Worm (Caenorhabditis elegans) whole organism, L2 larva: Measurements from ENCODE around the gene blos-4.

Experiments
- C34F6.9 ChIP-seq: fragments of 150-350 bp; optimal IDR thresholded peaks from 2 replicates; lab custom pipeline; 2014; ENCODE audit warnings: missing biosample characterization, missing genetic modification characterization
- F13H6.1 ChIP-seq: sonication (generic microtip); optimal IDR thresholded peaks from 2 replicates; lab custom pipeline; 2016; ENCODE audit warnings: missing genetic modification characterization, missing compliant biosample characterization
- Y55F3AM.14 ChIP-seq: fragments of 200-800 bp; sonication (Bioruptor generic); optimal IDR thresholded peaks from 2 replicates; lab custom pipeline; 2018; ENCODE audit warnings: mild to moderate bottlenecking, missing genetic modification characterization, missing compliant biosample characterization
- ZK546.5 ChIP-seq: sonication (generic microtip); optimal IDR thresholded peaks from 2 replicates; lab custom pipeline; 2017; ENCODE audit warnings: missing biosample characterization, missing genetic modification characterization
- alr-1 ChIP-seq: fragments of 150-350 bp; optimal IDR thresholded peaks from 2 replicates; lab custom pipeline; 2014; ENCODE audit warnings: missing biosample characterization, missing genetic modification characterization
- aly-2 ChIP-seq: fragments of 150-350 bp; optimal IDR thresholded peaks from 2 replicates; lab custom pipeline; 2014; ENCODE audit warnings: missing biosample characterization, missing genetic modification characterization
- ceh-82 ChIP-seq: fragments of 150-350 bp; optimal IDR thresholded peaks from 2 replicates; lab custom pipeline; 2014; ENCODE audit warnings: missing biosample characterization, missing genetic modification characterization
- crh-2 ChIP-seq: sonication (generic microtip); optimal IDR thresholded peaks from 2 replicates; lab custom pipeline; 2017; ENCODE audit warnings: missing biosample characterization, missing genetic modification characterization
- dmd-4 ChIP-seq: sonication (generic microtip); optimal IDR thresholded peaks from 2 replicates; lab custom pipeline; 2017; ENCODE audit warnings: missing biosample characterization, missing genetic modification characterization
- egl-27 ChIP-seq: sonication (generic microtip); optimal IDR thresholded peaks from 3 replicates; lab custom pipeline; 2017; ENCODE audit warnings: missing biosample characterization, missing genetic modification reagents, missing genetic modification characterization
- elt-1 ChIP-seq: fragments of 150-350 bp; optimal IDR thresholded peaks from 2 replicates; lab custom pipeline; 2014; ENCODE audit warnings: missing biosample characterization, missing genetic modification characterization
- elt-3 ChIP-seq: sonication (generic microtip); optimal IDR thresholded peaks from 2 replicates; lab custom pipeline; 2017; ENCODE audit warnings: missing biosample characterization, missing genetic modification characterization
- fos-1 ChIP-seq: fragments of 150-350 bp; optimal IDR thresholded peaks from 2 replicates; lab custom pipeline; 2014; ENCODE audit warnings: missing biosample characterization, missing genetic modification characterization
- gmeb-1 ChIP-seq: fragments of 150-350 bp; optimal IDR thresholded peaks from 2 replicates; lab custom pipeline; 2014; ENCODE audit warnings: missing biosample characterization, missing genetic modification characterization
- lin-11 ChIP-seq: fragments of 150-350 bp; sonication (generic microtip); optimal IDR thresholded peaks from 2 replicates; lab custom pipeline; 2014; ENCODE audit warnings: missing biosample characterization, missing genetic modification characterization, inconsistent platforms, mixed read lengths
- lin-13 ChIP-seq: fragments of 150-350 bp; optimal IDR thresholded peaks from 2 replicates; lab custom pipeline; 2014; ENCODE audit warnings: missing biosample characterization, missing genetic modification reagents, missing genetic modification characterization
- lin-39 ChIP-seq: fragments of 150-350 bp; optimal IDR thresholded peaks from 2 replicates; lab custom pipeline; 2014; ENCODE audit warnings: missing biosample characterization, missing genetic modification reagents, missing genetic modification characterization
- mbf-1 ChIP-seq: sonication (generic microtip); optimal IDR thresholded peaks from 2 replicates; lab custom pipeline; 2017; ENCODE audit warnings: missing biosample characterization, missing genetic modification characterization
- mdl-1 ChIP-seq, 2 experiments: fragments of 150-350 bp in 1 of 2; sonication (generic microtip) in 1 of 2; optimal IDR thresholded peaks; 2 replicates each; lab custom pipeline; 2017; ENCODE audit warnings: missing biosample characterization in 2 of 2, missing genetic modification characterization in 2 of 2
- nhr-10 ChIP-seq: sonication (generic microtip); optimal IDR thresholded peaks from 2 replicates; lab custom pipeline; 2017; ENCODE audit warnings: missing biosample characterization, missing genetic modification characterization
- nhr-11 ChIP-seq: fragments of 150-350 bp; optimal IDR thresholded peaks from 2 replicates; lab custom pipeline; 2014; ENCODE audit warnings: missing biosample characterization, missing genetic modification characterization
- nhr-12 ChIP-seq: fragments of 150-350 bp; optimal IDR thresholded peaks from 2 replicates; lab custom pipeline; 2014; ENCODE audit warnings: missing biosample characterization, missing genetic modification characterization
- nhr-21 ChIP-seq: fragments of 150-350 bp; optimal IDR thresholded peaks from 2 replicates; lab custom pipeline; 2014; ENCODE audit warnings: missing biosample characterization, missing genetic modification characterization
- nhr-23 ChIP-seq: fragments of 150-350 bp; optimal IDR thresholded peaks from 2 replicates; lab custom pipeline; 2014; ENCODE audit warnings: missing biosample characterization, missing genetic modification reagents, missing genetic modification characterization
- nhr-237 ChIP-seq: fragments of 150-350 bp; optimal IDR thresholded peaks from 2 replicates; lab custom pipeline; 2014; ENCODE audit warnings: missing biosample characterization, missing genetic modification characterization
- nhr-25 ChIP-seq: fragments of 150-350 bp; sonication (generic microtip); optimal IDR thresholded peaks from 3 replicates; lab custom pipeline; 2014; ENCODE audit warnings: missing biosample characterization, missing genetic modification characterization
- nhr-6 ChIP-seq: fragments of 150-350 bp; optimal IDR thresholded peaks from 2 replicates; lab custom pipeline; 2014; ENCODE audit warnings: missing biosample characterization, missing genetic modification characterization
- nhr-77 ChIP-seq: fragments of 150-350 bp; optimal IDR thresholded peaks from 2 replicates; lab custom pipeline; 2014; ENCODE audit warnings: missing biosample characterization, missing genetic modification characterization
- peb-1 ChIP-seq: fragments of 150-350 bp; optimal IDR thresholded peaks from 2 replicates; lab custom pipeline; 2014; ENCODE audit warnings: missing biosample characterization, missing genetic modification characterization
- sem-4 ChIP-seq: fragments of 150-350 bp; optimal IDR thresholded peaks from 2 replicates; lab custom pipeline; 2014; ENCODE audit warnings: missing biosample characterization, missing genetic modification reagents, missing genetic modification characterization
- skn-1 ChIP-seq: sonication (generic microtip); optimal IDR thresholded peaks from 2 replicates; lab custom pipeline; 2017; ENCODE audit warnings: missing biosample characterization, missing genetic modification characterization
- sma-3 ChIP-seq: sonication (generic microtip); optimal IDR thresholded peaks from 2 replicates; lab custom pipeline; 2016; ENCODE audit warnings: missing genetic modification reagents, missing genetic modification characterization, missing compliant biosample characterization
- unc-39 ChIP-seq: fragments of 150-350 bp; optimal IDR thresholded peaks from 2 replicates; lab custom pipeline; 2014; ENCODE audit warnings: missing biosample characterization, missing genetic modification characterization
- unc-55 ChIP-seq: fragments of 150-350 bp; sonication (generic microtip); optimal IDR thresholded peaks from 3 replicates; lab custom pipeline; 2014; ENCODE audit warnings: missing biosample characterization, missing genetic modification reagents, missing genetic modification characterization
- unc-62 ChIP-seq: fragments of 150-350 bp; optimal IDR thresholded peaks from 2 replicates; lab custom pipeline; 2014; ENCODE audit warnings: missing biosample characterization, missing genetic modification reagents, missing genetic modification characterization
- zag-1 ChIP-seq: fragments of 150-350 bp; optimal IDR thresholded peaks from 2 replicates; lab custom pipeline; 2014; ENCODE audit warnings: missing biosample characterization, missing genetic modification characterization
- ztf-1 ChIP-seq: fragments of 200-800 bp; sonication (Bioruptor generic); conservative IDR thresholded peaks from 2 replicates; pipeline ENCODE4 v1.3.6; 2022; ENCODE audit warnings: missing genetic modification characterization, missing compliant biosample characterization
- ztf-11 ChIP-seq: sonication (generic microtip); optimal IDR thresholded peaks from 2 replicates; lab custom pipeline; 2017; ENCODE audit warnings: missing biosample characterization, missing genetic modification characterization
- ztf-4 ChIP-seq: fragments of 150-350 bp; optimal IDR thresholded peaks from 2 replicates; lab custom pipeline; 2014; ENCODE audit warnings: missing biosample characterization, missing genetic modification characterization

Gene blos-4

ce11 chrII:6207252-6207651, 37.8 kb upstream of the blos-4 start:
- no peak for TF ChIP-seq alr-1 (tag; lab: Kevin White, UChicago)
- TF ChIP-seq nhr-25 (tag; lab: Kevin White, UChicago): no peak
- TF ChIP-seq nhr-77: no peak
- TF ChIP-seq gmeb-1: no peak
- TF ChIP-seq ztf-11 (tag; lab: Kevin White, UChicago): no peak
- no peak for TF ChIP-seq elt-1 (tag; lab: Kevin White, UChicago)
- no peak for TF ChIP-seq ceh-82 (tag; lab: Kevin White, UChicago)
- no peak for TF ChIP-seq nhr-23 (tag; lab: Kevin White, UChicago)
- no peak for TF ChIP-seq nhr-12 (tag; lab: Kevin White, UChicago)
- no peak for TF ChIP-seq ztf-1 (GFP tag; lab: Robert Waterston, UW)
- TF ChIP-seq Y55F3AM.14 (GFP tag; lab: Kevin White, UChicago): no peak
- no peak for TF ChIP-seq F13H6.1 (tag; lab: Kevin White, UChicago)
- no peak for TF ChIP-seq nhr-6 (tag; lab: Kevin White, UChicago)
- no peak for TF ChIP-seq nhr-11 (tag; lab: Kevin White, UChicago)
- TF ChIP-seq peb-1 (tag; lab: Kevin White, UChicago): no peak
- TF ChIP-seq skn-1: no peak

DNA sequence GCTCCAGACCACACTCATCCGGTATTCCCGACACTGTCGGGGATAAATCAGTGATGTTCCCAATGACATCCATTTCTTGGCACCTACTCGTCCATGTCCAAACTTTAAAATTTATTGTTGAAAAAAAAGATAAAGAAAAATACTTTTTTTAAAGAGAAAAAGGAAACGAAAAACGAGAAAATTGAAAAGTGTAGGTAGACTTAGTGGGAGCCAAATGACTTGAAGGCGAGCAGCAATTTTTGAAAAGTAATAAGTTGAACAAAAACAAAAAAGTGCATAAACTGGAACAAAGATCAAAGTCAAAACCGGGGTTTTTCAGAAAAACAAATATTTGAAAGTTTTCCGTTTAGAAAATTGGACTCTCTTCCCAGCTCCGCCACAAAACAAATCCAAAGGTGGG, 36.9 kb upstream of the blos-4 start, which contains the start of gene daf-37:
TSS of gene daf-37 (minus strand) at position 101 of the 400 bp plus-strand sequence.
- TF ChIP-seq nhr-237: no peak
- no peak for TF ChIP-seq lin-39
- no peak for TF ChIP-seq lin-13 (GFP tag; lab: Kevin White, UChicago)
- TF ChIP-seq elt-1 (tag; lab: Kevin White, UChicago): no peak
- TF ChIP-seq C34F6.9: no peak
- TF ChIP-seq gmeb-1: no peak
- no peak for TF ChIP-seq ztf-11 (tag; lab: Kevin White, UChicago)
- TF ChIP-seq lin-11 (tag; lab: Kevin White, UChicago): no peak
- TF ChIP-seq unc-55 (GFP tag; lab: Kevin White, UChicago): no peak
- TF ChIP-seq ZK546.5 (tag; lab: Kevin White, UChicago): no peak
- TF ChIP-seq fos-1 (tag; lab: Kevin White, UChicago): no peak
- TF ChIP-seq elt-3 (tag; lab: Kevin White, UChicago): no peak
- TF ChIP-seq egl-27 (tag; lab: Kevin White, UChicago): no peak

- TF ChIP-seq ztf-11 (tag; lab: Kevin White, UChicago) (no peak), unc-55 (GFP tag; lab: Kevin White, UChicago) (no peak), ZK546.5 (tag; lab: Kevin White, UChicago) (no peak), Y55F3AM.14 (GFP tag; lab: Kevin White, UChicago) (no peak), mbf-1 (tag; lab: Kevin White, UChicago) (no peak)
Measured at ce11 chrII:6219346-6219745, 25.7 kb upstream of the blos-4 start, which contains the start of gene mks-2. Gene mks-2 (minus strand): TSS chrII:6219446.

DNA sequence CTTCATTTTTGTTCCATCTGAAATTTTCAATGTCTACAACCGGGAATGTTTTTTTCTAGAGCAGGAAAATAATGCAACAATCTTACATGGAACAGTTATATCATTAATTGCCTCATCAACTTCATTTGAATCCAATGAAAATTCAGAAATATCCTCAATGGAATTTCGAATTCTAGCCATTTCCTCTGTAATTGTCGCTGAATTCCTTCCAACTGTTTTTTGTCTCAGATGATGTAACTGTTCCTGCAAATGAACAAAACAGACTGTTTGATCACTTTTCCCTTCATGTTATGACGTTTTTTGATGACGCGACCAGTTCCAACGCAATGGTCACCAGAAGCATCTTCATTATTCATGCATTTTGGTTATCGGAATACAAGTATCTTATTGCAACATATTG, 23.6 kb upstream of the blos-4 start:
- TF ChIP-seq mbf-1 (tag; lab: Kevin White, UChicago): no peak
- TF ChIP-seq sem-4 (tag; lab: Kevin White, UChicago): no peak
- TF ChIP-seq dmd-4 (tag; lab: Kevin White, UChicago): no peak
- no peak for TF ChIP-seq lin-39
- TF ChIP-seq ztf-1 (GFP tag; lab: Robert Waterston, UW): no peak
- no peak for TF ChIP-seq lin-13 (GFP tag; lab: Kevin White, UChicago)
- no peak for TF ChIP-seq nhr-11 (tag; lab: Kevin White, UChicago)
- TF ChIP-seq elt-1 (tag; lab: Kevin White, UChicago): no peak
- TF ChIP-seq ztf-11 (tag; lab: Kevin White, UChicago): no peak
- TF ChIP-seq nhr-237: no peak
- TF ChIP-seq gmeb-1: no peak
- TF ChIP-seq nhr-21 (tag; lab: Kevin White, UChicago): no peak
- TF ChIP-seq unc-62 (GFP tag; lab: Kevin White, UChicago): no peak
- TF ChIP-seq nhr-10 (tag; lab: Kevin White, UChicago): no peak
- no peak for TF ChIP-seq ZK546.5 (tag; lab: Kevin White, UChicago)

- TF ChIP-seq sma-3 (GFP tag; lab: Kevin White, UChicago) (no peak), nhr-6 (tag; lab: Kevin White, UChicago) (no peak), ztf-4 (tag; lab: Kevin White, UChicago) (no peak), peb-1 (tag; lab: Kevin White, UChicago) (no peak), gmeb-1 (no peak), aly-2 (tag; lab: Kevin White, UChicago) (no peak), nhr-11 (tag; lab: Kevin White, UChicago) (no peak), mdl-1 (tag; optimal IDR thresholded peaks at IDR 0.05; lab: Kevin White, UChicago) (no peak), zag-1 (tag; lab: Kevin White, UChicago) (no peak), skn-1 (no peak), nhr-23 (tag; lab: Kevin White, UChicago) (no peak), unc-39 (no peak), egl-27 (tag; lab: Kevin White, UChicago) (no peak), crh-2 (no peak), nhr-12 (tag; lab: Kevin White, UChicago) (no peak), ztf-1 (GFP tag; lab: Robert Waterston, UW) (no peak)
Measured at ce11 chrII:6222558-6222957, 22.5 kb upstream of the blos-4 start, which contains the start of gene C30B5.6. Gene C30B5.6 (minus strand): TSS chrII:6222658.
